Worm (Caenorhabditis elegans) whole organism, early embryonic: Measurements from ENCODE around the gene C09G1.4.

Source experiments
- B0310.2 ChIP-seq: sonication (generic microtip); optimal IDR thresholded peaks from 2 replicates; lab custom pipeline; 2016; ENCODE audit warnings: mild to moderate bottlenecking, missing genetic modification characterization, missing compliant biosample characterization
- F13C5.2 ChIP-seq: sonication (generic microtip); optimal IDR thresholded peaks from 2 replicates; lab custom pipeline; 2017; ENCODE audit warnings: mild to moderate bottlenecking, missing genetic modification characterization, inconsistent platforms, missing compliant biosample characterization
- aly-1 ChIP-seq: sonication (generic microtip); optimal IDR thresholded peaks from 2 replicates; lab custom pipeline; 2016; ENCODE audit warnings: missing genetic modification characterization, missing compliant biosample characterization
- ama-1 ChIP-seq: fragments of 150-350 bp; optimal IDR thresholded peaks from 2 replicates; lab custom pipeline; 2014
- ceh-13 ChIP-seq: fragments of 200-800 bp; sonication (Bioruptor generic); optimal IDR thresholded peaks from 2 replicates; lab custom pipeline; 2018; ENCODE audit warnings: mild to moderate bottlenecking, missing genetic modification characterization, missing compliant biosample characterization
- ceh-36 ChIP-seq: sonication (generic microtip); optimal IDR thresholded peaks from 2 replicates; lab custom pipeline; 2016; ENCODE audit warnings: missing genetic modification characterization, inconsistent platforms, missing compliant biosample characterization
- ets-7 ChIP-seq: sonication (generic microtip); optimal IDR thresholded peaks from 2 replicates; lab custom pipeline; 2016; ENCODE audit warnings: missing genotype, missing genetic modification characterization, missing compliant biosample characterization
- flt-1 ChIP-seq: fragments of 200-800 bp; sonication (Bioruptor generic); IDR thresholded peaks from 2 replicates; pipeline ENCODE4 v1.3.6; 2022; ENCODE audit warnings: missing genetic modification characterization, missing compliant biosample characterization
- hmbx-1 ChIP-seq: sonication (generic microtip); optimal IDR thresholded peaks from 2 replicates; lab custom pipeline; 2016; ENCODE audit warnings: mild to moderate bottlenecking, missing genetic modification characterization, missing compliant biosample characterization
- hmg-4 ChIP-seq: fragments of 200-800 bp; sonication (Bioruptor generic); optimal IDR thresholded peaks from 2 replicates; lab custom pipeline; 2018; ENCODE audit warnings: mild to moderate bottlenecking, missing genetic modification characterization, missing compliant biosample characterization
- hnd-1 ChIP-seq: sonication (generic microtip); optimal IDR thresholded peaks from 2 replicates; lab custom pipeline; 2016; ENCODE audit warnings: missing genetic modification characterization, missing compliant biosample characterization
- pes-1 ChIP-seq: fragments of 200-800 bp; sonication (Bioruptor generic); IDR thresholded peaks from 2 replicates; pipeline ENCODE4 v1.3.6; 2022; ENCODE audit warnings: missing genetic modification reagents, missing genetic modification characterization, missing compliant biosample characterization
- scrt-1 ChIP-seq: fragments of 200-800 bp; sonication (Bioruptor generic); IDR thresholded peaks from 2 replicates; pipeline ENCODE4 v1.3.6; 2022; ENCODE audit warnings: missing genetic modification characterization, missing compliant biosample characterization
- sea-1 ChIP-seq: fragments of 200-800 bp; sonication (Bioruptor generic); conservative IDR thresholded peaks from 2 replicates; pipeline ENCODE4 v1.3.6; 2022; ENCODE audit warnings: missing genetic modification characterization, missing compliant biosample characterization
- tbx-11 ChIP-seq: fragments of 200-800 bp; sonication (Bioruptor generic); IDR thresholded peaks from 2 replicates; pipeline ENCODE4 v1.3.6; 2022; ENCODE audit warnings: missing genetic modification characterization, missing compliant biosample characterization
- tbx-37 ChIP-seq: fragments of 200-800 bp; sonication (Bioruptor generic); conservative IDR thresholded peaks from 2 replicates; pipeline ENCODE4 v1.3.6; 2022; ENCODE audit warnings: missing genetic modification reagents, missing genetic modification characterization, missing compliant biosample characterization
- tra-4 ChIP-seq: sonication (generic microtip); optimal IDR thresholded peaks from 2 replicates; lab custom pipeline; 2017; ENCODE audit warnings: missing genetic modification characterization, missing compliant biosample characterization

C09G1.4 gene

DNA sequence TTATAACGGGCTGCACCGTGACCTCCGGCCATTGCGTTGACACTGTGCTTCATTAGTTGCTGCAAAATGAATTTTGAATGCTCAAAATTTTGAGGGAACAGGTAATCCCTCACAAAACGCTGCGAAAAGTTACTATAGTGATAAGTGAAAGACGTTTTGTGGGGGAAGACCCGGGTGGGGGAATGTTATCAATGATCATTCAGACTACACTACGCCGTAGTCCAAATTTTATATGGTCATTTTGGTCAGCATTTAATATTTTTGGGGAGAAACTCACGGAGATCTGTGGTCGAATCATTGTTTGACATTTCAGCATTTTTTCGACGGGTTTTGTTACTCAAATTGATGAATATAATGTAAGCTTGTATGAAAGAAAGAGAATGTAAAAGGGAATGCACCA lies 32.7 kb upstream of the C09G1.4 start:
- no peak for TF ChIP-seq hnd-1 (tag; lab: Kevin White, UChicago)
- TF ChIP-seq ets-7 (tag; lab: Kevin White, UChicago): no peak
- TF ChIP-seq ceh-13 (GFP tag; lab: Kevin White, UChicago): no peak
- no peak for TF ChIP-seq F13C5.2 (tag; lab: Kevin White, UChicago)
- TF ChIP-seq tbx-37: no peak
- no peak for TF ChIP-seq ama-1 (lab: Kevin White, UChicago)
- no peak for TF ChIP-seq aly-1

DNA sequence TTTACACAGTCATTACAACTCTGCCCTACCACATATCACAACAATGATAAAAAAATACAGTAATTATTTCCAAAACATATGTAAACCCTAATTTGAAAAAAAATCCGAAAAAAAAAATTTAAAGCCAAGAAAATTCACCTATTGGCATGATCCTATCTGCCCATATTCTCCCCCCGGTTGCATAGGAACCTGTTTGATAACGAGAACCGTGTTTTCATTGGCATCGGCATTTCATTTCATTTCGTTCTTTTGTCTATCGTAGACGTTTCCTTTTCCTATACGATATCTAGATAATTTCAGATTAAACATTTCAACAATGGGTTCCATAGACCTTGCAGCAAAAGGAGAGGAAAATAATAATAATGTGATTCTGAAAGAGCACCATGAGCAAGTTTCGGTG lies 24.1 kb upstream of the C09G1.4 start, which contains the start of gene mboa-1:
Gene mboa-1, plus strand, starts transcription at position 301 of the 400 bp plus-strand sequence.
- TF ChIP-seq scrt-1 (GFP tag; lab: Robert Waterston, UW) (no peak), hmg-4 (GFP tag; lab: Kevin White, UChicago) (no peak), pes-1 (GFP tag; lab: Robert Waterston, UW) (no peak), hnd-1 (tag; lab: Kevin White, UChicago) (no peak), tbx-11 (GFP tag; lab: Robert Waterston, UW) (no peak), ama-1 (lab: Kevin White, UChicago) (no peak), tbx-37 (no peak), sea-1 (no peak), aly-1 (no peak), ceh-36 (tag; lab: Kevin White, UChicago) (no peak), hmbx-1 (tag; lab: Kevin White, UChicago) (no peak), tra-4 (no peak), B0310.2 (tag; lab: Kevin White, UChicago) (no peak), ets-7 (tag; lab: Kevin White, UChicago) (no peak), flt-1 (GFP tag; lab: Robert Waterston, UW) (no peak)

DNA sequence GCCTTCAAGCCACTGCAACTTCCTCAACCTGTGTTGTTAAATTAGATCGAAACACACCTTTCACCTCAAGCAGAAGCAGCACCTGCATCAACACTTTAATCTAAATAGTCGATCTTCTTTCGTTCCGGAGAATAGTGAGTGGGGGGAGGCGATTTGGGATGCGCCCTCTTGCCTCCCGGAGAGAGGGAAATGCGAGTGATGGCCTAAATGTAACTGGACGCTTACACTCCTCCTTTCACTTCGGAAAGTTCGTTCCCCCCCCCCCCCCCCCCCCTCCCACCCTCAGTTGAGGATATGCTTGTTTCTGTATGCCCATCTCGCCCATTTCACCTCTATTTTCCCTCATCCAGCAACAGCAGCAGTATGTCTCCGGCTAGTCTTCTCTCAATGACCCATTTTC lies 22.6 kb upstream of the C09G1.4 start:
- TF ChIP-seq scrt-1 (GFP tag; lab: Robert Waterston, UW): no peak
- TF ChIP-seq ets-7 (tag; lab: Kevin White, UChicago): no peak

DNA sequence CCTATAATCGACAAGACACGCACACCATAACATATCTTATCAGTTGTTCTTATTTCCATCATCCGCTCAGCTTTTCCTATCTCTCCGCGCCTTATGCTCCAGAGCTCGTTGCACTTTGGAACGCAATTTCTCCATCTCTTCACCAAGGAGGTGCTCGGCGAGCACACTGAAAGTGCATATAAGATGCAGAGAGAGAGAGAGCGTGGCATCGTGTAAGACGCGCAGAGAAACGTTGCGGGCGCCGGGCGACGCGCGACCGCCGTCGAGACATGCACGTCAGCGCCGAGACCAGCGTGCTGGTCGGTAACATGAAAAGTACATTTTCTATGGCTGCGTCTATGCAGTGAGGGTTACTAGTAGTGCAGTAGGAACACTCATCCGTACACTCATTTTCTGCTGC lies 18.1 kb upstream of the C09G1.4 start:
- TF ChIP-seq hmg-4 (GFP tag; lab: Kevin White, UChicago) (no peak), scrt-1 (GFP tag; lab: Robert Waterston, UW) (peak; percentile 54)

DNA sequence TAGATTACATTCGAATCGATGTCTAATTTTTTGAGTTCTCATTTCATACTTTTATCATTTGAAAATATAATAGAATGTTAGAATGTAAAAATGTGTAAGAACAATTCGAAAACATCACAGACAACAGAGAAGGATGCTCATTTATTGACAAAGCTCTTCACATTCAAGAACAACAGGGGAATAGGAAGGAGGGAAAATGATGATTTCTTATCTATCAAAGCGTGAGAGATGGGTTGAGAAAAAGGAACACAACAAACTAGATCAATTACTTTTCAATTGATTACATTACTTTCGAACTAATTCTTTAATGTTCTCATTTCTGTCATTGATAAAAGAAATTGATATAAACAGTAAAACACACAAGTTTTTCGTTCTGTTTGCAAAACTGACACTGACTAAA lies 10.4 kb upstream of the C09G1.4 start, which contains the start of the genes VB0395L.1 and nhx-1:
Gene VB0395L.1, minus strand, starts transcription at position 186 of the 400 bp plus-strand sequence.
Gene nhx-1, plus strand, starts transcription at position 326 of the 400 bp plus-strand sequence.
- no peak for TF ChIP-seq F13C5.2 (tag; lab: Kevin White, UChicago)
- TF ChIP-seq aly-1: no peak
- no peak for TF ChIP-seq pes-1 (GFP tag; lab: Robert Waterston, UW)
- no peak for TF ChIP-seq hnd-1 (tag; lab: Kevin White, UChicago)
- TF ChIP-seq sea-1: no peak
- TF ChIP-seq tbx-37: no peak
- no peak for TF ChIP-seq hmbx-1 (tag; lab: Kevin White, UChicago)
- TF ChIP-seq flt-1 (GFP tag; lab: Robert Waterston, UW): no peak
- no peak for TF ChIP-seq hmg-4 (GFP tag; lab: Kevin White, UChicago)
- TF ChIP-seq B0310.2 (tag; lab: Kevin White, UChicago): no peak
- TF ChIP-seq tbx-11 (GFP tag; lab: Robert Waterston, UW): no peak
- TF ChIP-seq ceh-36 (tag; lab: Kevin White, UChicago): no peak
- TF ChIP-seq ama-1 (lab: Kevin White, UChicago): no peak
- TF ChIP-seq tra-4: no peak
- TF ChIP-seq ceh-13 (GFP tag; lab: Kevin White, UChicago): no peak
- no peak for TF ChIP-seq scrt-1 (GFP tag; lab: Robert Waterston, UW)
- no peak for TF ChIP-seq ets-7 (tag; lab: Kevin White, UChicago)

DNA sequence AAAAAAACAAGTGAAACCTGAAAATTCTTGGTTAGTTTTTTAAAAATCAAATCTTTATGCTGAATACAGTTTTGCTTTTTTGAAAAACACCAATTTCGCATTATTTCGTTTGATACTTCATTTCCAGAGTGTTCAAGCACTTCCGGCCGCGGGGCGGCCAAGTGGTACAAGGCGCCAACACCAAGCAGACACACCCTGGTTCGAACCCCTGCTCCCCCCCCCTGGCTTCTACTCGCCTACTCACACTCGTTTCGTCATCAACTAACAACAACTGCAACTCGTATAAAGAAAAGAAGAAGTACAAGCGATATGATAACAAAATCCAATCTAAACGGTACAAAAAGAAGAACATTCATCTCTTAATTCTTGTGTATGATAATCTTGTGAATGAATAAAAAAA lies 3.6 kb downstream of the C09G1.4 start:
- TF ChIP-seq tra-4 (no peak), B0310.2 (tag; lab: Kevin White, UChicago) (no peak), aly-1 (no peak), ets-7 (tag; lab: Kevin White, UChicago) (no peak), tbx-11 (GFP tag; lab: Robert Waterston, UW) (no peak), ceh-36 (tag; lab: Kevin White, UChicago) (no peak), flt-1 (GFP tag; lab: Robert Waterston, UW) (no peak), F13C5.2 (tag; lab: Kevin White, UChicago) (no peak), hnd-1 (tag; lab: Kevin White, UChicago) (no peak), hmg-4 (GFP tag; lab: Kevin White, UChicago) (no peak), hmbx-1 (tag; lab: Kevin White, UChicago) (no peak), pes-1 (GFP tag; lab: Robert Waterston, UW) (no peak), tbx-37 (no peak), ama-1 (lab: Kevin White, UChicago) (no peak), scrt-1 (GFP tag; lab: Robert Waterston, UW) (no peak), sea-1 (no peak), ceh-13 (GFP tag; lab: Kevin White, UChicago) (no peak)

DNA sequence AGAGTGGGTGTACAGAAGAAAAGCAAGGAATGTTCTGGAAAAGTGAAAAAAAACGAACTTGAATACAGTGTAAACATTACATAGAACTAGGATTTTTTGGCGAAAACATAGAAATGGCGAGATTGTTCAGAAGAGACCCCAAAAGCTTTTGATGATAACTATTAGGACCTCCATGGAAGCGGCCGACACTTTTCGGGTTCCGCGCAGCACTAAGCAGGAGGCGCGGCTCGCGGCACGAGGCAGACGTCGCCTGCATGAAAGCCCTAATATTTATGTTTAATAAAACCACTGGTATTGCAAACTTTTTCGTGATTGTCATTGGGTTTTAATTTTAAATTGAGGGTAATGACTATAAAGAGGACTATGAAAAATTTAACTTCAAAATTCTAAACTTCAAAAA lies 8.5 kb downstream of the C09G1.4 start:
- TF ChIP-seq ceh-13 (GFP tag; lab: Kevin White, UChicago): no peak
- TF ChIP-seq tbx-37: no peak
- TF ChIP-seq hnd-1 (tag; lab: Kevin White, UChicago): no peak
- TF ChIP-seq scrt-1 (GFP tag; lab: Robert Waterston, UW): no peak
- no peak for TF ChIP-seq ceh-36 (tag; lab: Kevin White, UChicago)
- TF ChIP-seq tra-4: no peak

DNA sequence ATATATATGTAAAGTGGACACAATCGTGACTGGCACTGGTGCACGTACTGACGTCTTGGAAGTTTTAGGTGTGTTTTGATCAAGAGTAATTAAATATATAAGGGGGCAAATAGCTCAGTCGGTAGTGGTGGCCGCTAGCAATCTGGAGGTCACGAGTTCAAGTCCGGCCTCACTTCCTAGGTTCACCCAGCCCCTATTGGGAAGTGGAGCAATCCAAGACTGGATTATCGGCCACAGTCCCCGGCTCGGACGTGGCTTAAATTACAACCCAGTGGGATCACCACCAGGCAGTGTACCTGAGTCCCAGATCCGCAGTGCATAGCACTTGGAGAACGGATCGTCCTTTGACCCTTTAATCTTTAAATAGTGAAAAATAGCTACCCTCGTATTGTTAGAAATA lies 9.3 kb downstream of the C09G1.4 start:
- TF ChIP-seq aly-1: no peak
